Fruit fly (Drosophila melanogaster) Kc167 (cell line): ENCODE measurements around the gene Rpn10.

Experiments used
- Myc ChIP-seq: fragments of >200 bp; optimal IDR thresholded peaks from 2 replicates; lab custom pipeline; 2017; ENCODE audit warnings: missing external identifiers
- Sin3A ChIP-seq: fragments of >200 bp; optimal IDR thresholded peaks from 2 replicates; lab custom pipeline; 2018; ENCODE audit warnings: missing external identifiers
- h ChIP-seq: fragments of >200 bp; optimal IDR thresholded peaks from 3 replicates; lab custom pipeline; 2018; ENCODE audit warnings: missing external identifiers

- TF ChIP-seq h (no peak), Myc (lab: Kevin White, UChicago) (no peak), Sin3A (lab: Kevin White, UChicago) (no peak)
Measured at dm6 chr3L:21509488-21510122, 27.2 kb upstream of the Rpn10 start.
